Fruit fly (Drosophila melanogaster) whole organism, prepupa: ENCODE results near the gene CG31176.

ENCODE experiments used
- Blimp-1 ChIP-seq: fragments of 200-800 bp; sonication (Bioruptor generic); optimal IDR thresholded peaks from 3 replicates; lab custom pipeline; 2017; ENCODE audit warnings: missing biosample characterization, missing genetic modification characterization, mild to moderate bottlenecking, moderate library complexity, missing genetic modification reagents
- CG10631 ChIP-seq: fragments of 200-800 bp; sonication (Bioruptor generic); optimal IDR thresholded peaks from 2 replicates; lab custom pipeline; 2016; ENCODE audit warnings: missing biosample characterization, missing genetic modification characterization
- CG10669 ChIP-seq: fragments of 200-800 bp; sonication (Bioruptor generic); optimal IDR thresholded peaks from 3 replicates; lab custom pipeline; 2018; ENCODE audit warnings: missing biosample characterization, mild to moderate bottlenecking, missing genetic modification characterization, moderate library complexity
- CG11762 ChIP-seq: fragments of 200-800 bp; sonication (Bioruptor generic); optimal IDR thresholded peaks from 3 replicates; lab custom pipeline; 2016; ENCODE audit warnings: missing biosample characterization, missing genetic modification characterization; ENCODE audit not compliant: insufficient read depth
- CG15336 ChIP-seq: fragments of 200-800 bp; sonication (Bioruptor generic); IDR thresholded peaks from 2 replicates; pipeline ENCODE4 v1.3.6; 2022; ENCODE audit warnings: missing biosample characterization, missing genetic modification characterization
- CG16779 ChIP-seq: fragments of 200-800 bp; sonication (Bioruptor generic); optimal IDR thresholded peaks from 3 replicates; lab custom pipeline; 2017; ENCODE audit warnings: missing biosample characterization, mild to moderate bottlenecking, missing genetic modification characterization
- CG3032 ChIP-seq: fragments of 200-800 bp; optimal IDR thresholded peaks from 2 replicates; lab custom pipeline; 2019; ENCODE audit warnings: missing biosample characterization, mild to moderate bottlenecking, missing genetic modification characterization, moderate library complexity
- CG31627 ChIP-seq: fragments of 200-800 bp; sonication (Bioruptor generic); optimal IDR thresholded peaks from 3 replicates; lab custom pipeline; 2016; ENCODE audit warnings: missing biosample characterization, missing genetic modification characterization
- CG32006 ChIP-seq: fragments of 200-800 bp; sonication (Bioruptor generic); optimal IDR thresholded peaks from 3 replicates; lab custom pipeline; 2017; ENCODE audit warnings: missing biosample characterization, mild to moderate bottlenecking, missing genetic modification characterization
- CG34406 ChIP-seq: fragments of 200-800 bp; sonication (Bioruptor generic); optimal IDR thresholded peaks from 3 replicates; lab custom pipeline; 2016; ENCODE audit warnings: missing biosample characterization, missing genetic modification characterization
- CG3919 ChIP-seq: fragments of 200-800 bp; sonication (Bioruptor generic); optimal IDR thresholded peaks from 3 replicates; lab custom pipeline; 2016; ENCODE audit warnings: missing biosample characterization, missing genetic modification characterization
- CG4318 ChIP-seq: fragments of 200-800 bp; sonication (Bioruptor generic); optimal IDR thresholded peaks from 3 replicates; lab custom pipeline; 2017; ENCODE audit warnings: missing biosample characterization, mild to moderate bottlenecking, missing genetic modification characterization
- CG6163 ChIP-seq: fragments of 200-800 bp; sonication (Bioruptor generic); IDR thresholded peaks from 3 replicates; pipeline ENCODE4 v1.3.6; 2022; ENCODE audit warnings: missing biosample characterization, missing genetic modification characterization
- CG6276 ChIP-seq: fragments of 200-800 bp; sonication (Bioruptor generic); optimal IDR thresholded peaks from 2 replicates; lab custom pipeline; 2017; ENCODE audit warnings: missing biosample characterization, mild to moderate bottlenecking, missing genetic modification characterization
- CG6792 ChIP-seq: fragments of 200-800 bp; sonication (Bioruptor generic); optimal IDR thresholded peaks from 3 replicates; lab custom pipeline; 2016; ENCODE audit warnings: missing biosample characterization, missing genetic modification characterization
- CG6808 ChIP-seq: fragments of 200-800 bp; sonication (Bioruptor generic); optimal IDR thresholded peaks from 3 replicates; lab custom pipeline; 2017; ENCODE audit warnings: missing biosample characterization, missing genetic modification characterization, mild to moderate bottlenecking, moderate library complexity, missing genetic modification reagents
- CG7368 ChIP-seq: fragments of 200-800 bp; sonication (Bioruptor generic); optimal IDR thresholded peaks from 3 replicates; lab custom pipeline; 2016; ENCODE audit warnings: missing biosample characterization, missing genetic modification characterization
- CG8119 ChIP-seq: fragments of 200-800 bp; sonication (Bioruptor generic); IDR thresholded peaks from 3 replicates; pipeline ENCODE4 v1.3.6; 2022; ENCODE audit warnings: missing biosample characterization, missing genetic modification characterization
- CG8319 ChIP-seq: fragments of 200-800 bp; sonication (Bioruptor generic); optimal IDR thresholded peaks from 3 replicates; lab custom pipeline; 2016; ENCODE audit warnings: missing biosample characterization, missing genetic modification characterization
- CG8632 ChIP-seq: fragments of 200-800 bp; sonication (Bioruptor generic); optimal IDR thresholded peaks from 3 replicates; lab custom pipeline; 2016; ENCODE audit warnings: missing biosample characterization, missing genetic modification characterization
- Eip75B ChIP-seq: fragments of 200-800 bp; sonication (Bioruptor generic); optimal IDR thresholded peaks from 3 replicates; lab custom pipeline; 2016; ENCODE audit warnings: missing biosample characterization, missing genetic modification characterization
- Eip78C ChIP-seq: fragments of 200-800 bp; sonication (Bioruptor generic); peaks from one replicate; lab custom pipeline; 2016; ENCODE audit warnings: missing biosample characterization, missing genetic modification characterization
- Ets96B ChIP-seq: fragments of 200-800 bp; optimal IDR thresholded peaks from 2 replicates; lab custom pipeline; 2019; ENCODE audit warnings: missing biosample characterization, mild to moderate bottlenecking, missing genetic modification characterization, moderate library complexity
- Gug ChIP-seq: fragments of 200-800 bp; sonication (Bioruptor generic); IDR thresholded peaks from 2 replicates; pipeline ENCODE4 v1.3.6; 2022; ENCODE audit warnings: missing biosample characterization, missing genetic modification characterization
- Hr38 ChIP-seq: sonication (Bioruptor generic); optimal IDR thresholded peaks from 2 replicates; lab custom pipeline; 2016; ENCODE audit warnings: missing biosample characterization, missing genetic modification characterization
- Hr4 ChIP-seq: fragments of 200-800 bp; sonication (Bioruptor generic); optimal IDR thresholded peaks from 3 replicates; lab custom pipeline; 2016; ENCODE audit warnings: missing biosample characterization, missing genetic modification characterization
- Met ChIP-seq: fragments of 200-800 bp; sonication (Bioruptor generic); optimal IDR thresholded peaks from 3 replicates; lab custom pipeline; 2016; ENCODE audit warnings: missing biosample characterization, missing genetic modification characterization
- Smox ChIP-seq: fragments of 200-800 bp; sonication (Bioruptor generic); optimal IDR thresholded peaks from 3 replicates; lab custom pipeline; 2016; ENCODE audit warnings: missing biosample characterization, missing genetic modification characterization
- Sox102F ChIP-seq: fragments of 200-800 bp; sonication (Bioruptor generic); optimal IDR thresholded peaks from 2 replicates; lab custom pipeline; 2016; ENCODE audit warnings: missing biosample characterization, mild to moderate bottlenecking, missing genetic modification characterization
- Sox14 ChIP-seq: fragments of 200-800 bp; sonication (Bioruptor generic); optimal IDR thresholded peaks from 3 replicates; lab custom pipeline; 2016; ENCODE audit warnings: missing biosample characterization, missing genetic modification characterization
- Sox15 ChIP-seq: fragments of 200-800 bp; sonication (Bioruptor generic); optimal IDR thresholded peaks from 3 replicates; lab custom pipeline; 2016; ENCODE audit warnings: missing biosample characterization, missing genetic modification characterization
- achi ChIP-seq: fragments of 200-800 bp; sonication (Bioruptor generic); optimal IDR thresholded peaks from 3 replicates; lab custom pipeline; 2016; ENCODE audit warnings: missing biosample characterization, missing genetic modification characterization
- dac ChIP-seq: fragments of 200-800 bp; sonication (Bioruptor generic); optimal IDR thresholded peaks from 2 replicates; lab custom pipeline; 2017; ENCODE audit warnings: missing biosample characterization, mild to moderate bottlenecking, missing genetic modification characterization
- dsx ChIP-seq: fragments of 200-800 bp; optimal IDR thresholded peaks from 3 replicates; lab custom pipeline; 2019; ENCODE audit warnings: missing biosample characterization, mild to moderate bottlenecking, missing genetic modification characterization, moderate library complexity; ENCODE audit not compliant: poor library complexity, severe bottlenecking
- eg ChIP-seq: fragments of 200-800 bp; sonication (Bioruptor generic); IDR thresholded peaks from 3 replicates; pipeline ENCODE4 v1.3.6; 2022; ENCODE audit warnings: missing biosample characterization, missing genetic modification characterization
- esn ChIP-seq: fragments of 200-800 bp; sonication (Bioruptor generic); optimal IDR thresholded peaks from 2 replicates; lab custom pipeline; 2016; ENCODE audit warnings: missing biosample characterization, mild to moderate bottlenecking, missing genetic modification characterization, moderate library complexity
- fd59A ChIP-seq: fragments of 200-800 bp; sonication (Bioruptor generic); optimal IDR thresholded peaks from 2 replicates; lab custom pipeline; 2017; ENCODE audit warnings: missing biosample characterization, mild to moderate bottlenecking, missing genetic modification characterization, missing genetic modification reagents
- fd85E ChIP-seq: fragments of 200-800 bp; sonication (Bioruptor generic); optimal IDR thresholded peaks from 3 replicates; lab custom pipeline; 2016; ENCODE audit warnings: missing biosample characterization, missing genetic modification characterization
- fkh ChIP-seq: fragments of 200-800 bp; sonication (Bioruptor generic); optimal IDR thresholded peaks from 3 replicates; lab custom pipeline; 2017; ENCODE audit warnings: missing biosample characterization, mild to moderate bottlenecking, missing genetic modification characterization, moderate library complexity
- lz ChIP-seq: fragments of 200-800 bp; sonication (Bioruptor generic); optimal IDR thresholded peaks from 3 replicates; lab custom pipeline; 2016; ENCODE audit warnings: missing biosample characterization, missing genetic modification characterization
- net ChIP-seq: fragments of 200-800 bp; sonication (Bioruptor generic); optimal IDR thresholded peaks from 3 replicates; lab custom pipeline; 2016; ENCODE audit warnings: missing biosample characterization, missing genetic modification characterization
- pdm3 ChIP-seq: fragments of 200-800 bp; sonication (Bioruptor generic); optimal IDR thresholded peaks from 3 replicates; lab custom pipeline; 2016; ENCODE audit warnings: missing biosample characterization, missing genetic modification characterization
- spab ChIP-seq: fragments of 200-800 bp; sonication (Bioruptor generic); optimal IDR thresholded peaks from 2 replicates; lab custom pipeline; 2017; ENCODE audit warnings: missing biosample characterization, mild to moderate bottlenecking, missing genetic modification characterization, missing genetic modification reagents
- ss ChIP-seq, 2 experiments: fragments of 200-800 bp; sonication (Bioruptor generic); optimal IDR thresholded peaks; 2 replicates in 1 of 2; 3 replicates in 1 of 2; lab custom pipeline; 2017 to 2018; ENCODE audit warnings: mild to moderate bottlenecking in 2 of 2, missing biosample characterization in 2 of 2, missing genetic modification characterization in 2 of 2, moderate library complexity in 1 of 2
- svp ChIP-seq: fragments of 200-800 bp; sonication (Bioruptor generic); peaks from one replicate; lab custom pipeline; 2016; ENCODE audit warnings: missing biosample characterization, missing genetic modification characterization
- topi ChIP-seq: fragments of 200-800 bp; sonication (Bioruptor generic); optimal IDR thresholded peaks from 3 replicates; lab custom pipeline; 2016; ENCODE audit warnings: missing biosample characterization, missing genetic modification characterization
- vri ChIP-seq: fragments of 200-800 bp; sonication (Bioruptor generic); optimal IDR thresholded peaks from 3 replicates; lab custom pipeline; 2016; ENCODE audit warnings: missing biosample characterization, mild to moderate bottlenecking, missing genetic modification characterization

CG31176 gene

dm6 chr3R:21688596-21688995 lies 30.9 kb downstream of the CG31176 start:
- TF ChIP-seq fd59A (GFP tag; lab: Kevin White, UChicago) = no peak
- no peak for TF ChIP-seq dsx (GFP tag; lab: Kevin White, UChicago)
- peak; percentile 41 for TF ChIP-seq Hr4
- TF ChIP-seq CG11762 (GFP tag; lab: Kevin White, UChicago) = no peak
- TF ChIP-seq Sox102F = no peak
- TF ChIP-seq eg = 0 out of 3 replicates have a peak, but pooled peaks have one; percentile 34
- TF ChIP-seq CG3919 (GFP tag; lab: Kevin White, UChicago) = no peak
- TF ChIP-seq CG8319 = no peak
- no peak for TF ChIP-seq CG10631
- TF ChIP-seq CG31627 (GFP tag; lab: Kevin White, UChicago) = no peak
- peak; percentile 67 for TF ChIP-seq CG32006
- TF ChIP-seq net = no peak
- TF ChIP-seq ss (GFP tag; optimal IDR thresholded peaks at IDR 0.05; lab: Kevin White, UChicago) = no peak
- 0 out of 3 replicates have a peak, but pooled peaks have one; percentile 11 for TF ChIP-seq CG6163
- TF ChIP-seq Ets96B (tag; lab: Kevin White, UChicago) = no peak
- TF ChIP-seq svp = no peak
- TF ChIP-seq vri = no peak
- no peak for TF ChIP-seq topi (GFP tag; lab: Kevin White, UChicago)
- no peak for TF ChIP-seq esn (GFP tag; lab: Kevin White, UChicago)
- no peak for TF ChIP-seq CG4318
- TF ChIP-seq Gug (GFP tag; lab: Robert Waterston, UW) = no peak
- no peak for TF ChIP-seq dac (GFP tag; lab: Kevin White, UChicago)
- TF ChIP-seq CG8632 = no peak
- TF ChIP-seq Sox15 = no peak
- no peak for TF ChIP-seq CG16779 (tag; lab: Kevin White, UChicago)
- peak; percentile 61 for TF ChIP-seq CG15336 (GFP tag; lab: Robert Waterston, UW)
- no peak for TF ChIP-seq CG6792 (GFP tag; lab: Kevin White, UChicago)
- peak; percentile 61; the same call in 1 of the 3 replicates for TF ChIP-seq CG8119 (GFP tag; lab: Robert Waterston, UW)
- peak; percentile 22 for TF ChIP-seq CG6276 (GFP tag; lab: Kevin White, UChicago)
- TF ChIP-seq fkh (GFP tag; lab: Kevin White, UChicago) = no peak
- TF ChIP-seq achi (GFP tag; lab: Kevin White, UChicago) = peak; percentile 2

- TF ChIP-seq CG6808 (GFP tag; lab: Kevin White, UChicago) (no peak), Gug (GFP tag; lab: Robert Waterston, UW) (0 out of 2 replicates have a peak, but pooled peaks have one; percentile 16), fd59A (GFP tag; lab: Kevin White, UChicago) (no peak), dsx (GFP tag; lab: Kevin White, UChicago) (no peak), Sox15 (peak; percentile 11), achi (GFP tag; lab: Kevin White, UChicago) (peak; percentile 53), topi (GFP tag; lab: Kevin White, UChicago) (peak; percentile 31), dac (GFP tag; lab: Kevin White, UChicago) (peak; percentile 29), Eip75B (GFP tag; lab: Kevin White, UChicago) (peak; percentile 22), lz (peak; percentile 41), esn (GFP tag; lab: Kevin White, UChicago) (peak; percentile 56), Sox14 (peak; percentile 35), pdm3 (peak; percentile 61), Eip78C (GFP tag; lab: Kevin White, UChicago) (peak; percentile 81), CG31627 (GFP tag; lab: Kevin White, UChicago) (peak; percentile 23), CG16779 (tag; lab: Kevin White, UChicago) (no peak), CG10631 (peak; percentile 29), net (peak; percentile 68), vri (peak; percentile 2), Blimp-1 (GFP tag; lab: Kevin White, UChicago) (no peak), CG11762 (GFP tag; lab: Kevin White, UChicago) (no peak), Hr38 (GFP tag; lab: Kevin White, UChicago) (no peak), CG7368 (GFP tag; lab: Kevin White, UChicago) (peak; percentile 17), ss (GFP tag; optimal IDR thresholded peaks at IDR 0.05; lab: Kevin White, UChicago) (peak in 1 of 2 experiments; percentile 79), CG3032 (no peak), CG4318 (peak; percentile 15), CG6792 (GFP tag; lab: Kevin White, UChicago) (peak; percentile 4), spab (GFP tag; lab: Kevin White, UChicago) (no peak), eg (peak; percentile 84), CG8319 (no peak), CG34406 (peak; percentile 4), svp (peak; percentile 75), Ets96B (tag; lab: Kevin White, UChicago) (no peak), CG6276 (GFP tag; lab: Kevin White, UChicago) (peak; percentile 46), CG10669 (GFP tag; lab: Kevin White, UChicago) (no peak), CG15336 (GFP tag; lab: Robert Waterston, UW) (peak; percentile 79), Met (GFP tag; lab: Kevin White, UChicago) (peak; percentile 43), Smox (GFP tag; lab: Kevin White, UChicago) (peak; percentile 34), fd85E (GFP tag; lab: Kevin White, UChicago) (no peak)
Observed at dm6 chr3R:21687902-21688301, 31.6 kb downstream of the CG31176 start.
